Worm (Caenorhabditis elegans): Measurements from ENCODE around the gene mpst-4.

Gene mpst-4

ce11 chrII:4871834-4872233, 8.6 kb upstream of the mpst-4 start:
- TF ChIP-seq zip-8 (tag; optimal IDR thresholded peaks at IDR 0.05) (no peak), ztf-11 (tag; optimal IDR thresholded peaks at IDR 0.05) (no peak), mep-1 (tag; optimal IDR thresholded peaks at IDR 0.05) (no peak), unc-62 (GFP tag; optimal IDR thresholded peaks at IDR 0.05) (no peak), nhr-237 (tag; optimal IDR thresholded peaks at IDR 0.05) (no peak), tbx-8 (GFP tag; optimal IDR thresholded peaks at IDR 0.05) (no peak), unc-39 (tag; optimal IDR thresholded peaks at IDR 0.05) (no peak), ces-1 (GFP tag; optimal IDR thresholded peaks at IDR 0.05) (no peak), mab-5 (tag; optimal IDR thresholded peaks at IDR 0.05) (no peak), nhr-2 (tag; optimal IDR thresholded peaks at IDR 0.05) (no peak), nhr-28 (tag; optimal IDR thresholded peaks at IDR 0.05) (no peak), lin-13 (tag; optimal IDR thresholded peaks at IDR 0.05) (no peak), lin-32 (GFP tag; optimal IDR thresholded peaks at IDR 0.05) (no peak), drap-1 (GFP tag; optimal IDR thresholded peaks at IDR 0.05) (no peak), elt-3 (tag; optimal IDR thresholded peaks at IDR 0.05) (no peak), ceh-39 (tag; optimal IDR thresholded peaks at IDR 0.05) (no peak), cnd-1 (tag; optimal IDR thresholded peaks at IDR 0.05) (no peak)

ce11 chrII:4870691-4871090, 7.4 kb upstream of the mpst-4 start, which contains the start of gene col-20:
col-20 (minus strand) TSS chrII:4870791.
- TF ChIP-seq sptf-1 (tag; optimal IDR thresholded peaks at IDR 0.05) (no peak), ces-1 (GFP tag; optimal IDR thresholded peaks at IDR 0.05) (no peak), cnd-1 (tag; optimal IDR thresholded peaks at IDR 0.05) (no peak), blmp-1 (tag; optimal IDR thresholded peaks at IDR 0.05) (no peak), unc-120 (tag; optimal IDR thresholded peaks at IDR 0.05; ENCODE audit: poor library complexity, severe bottlenecking) (no peak), zip-8 (tag; optimal IDR thresholded peaks at IDR 0.05) (no peak), bed-3 (GFP tag; optimal IDR thresholded peaks at IDR 0.05) (no peak), nhr-76 (tag; optimal IDR thresholded peaks at IDR 0.05) (no peak), flh-1 (GFP tag; optimal IDR thresholded peaks at IDR 0.05) (no peak), mls-2 (tag; optimal IDR thresholded peaks at IDR 0.05) (no peak), elt-1 (tag; optimal IDR thresholded peaks at IDR 0.05; ENCODE audit: borderline replicate concordance, insufficient read depth) (no peak), elt-3 (tag; optimal IDR thresholded peaks at IDR 0.05) (no peak), ztf-11 (tag; optimal IDR thresholded peaks at IDR 0.05) (no peak), tbx-8 (GFP tag; optimal IDR thresholded peaks at IDR 0.05) (no peak), nhr-28 (tag; optimal IDR thresholded peaks at IDR 0.05) (no peak), ham-2 (GFP tag; optimal IDR thresholded peaks at IDR 0.05) (no peak), nhr-2 (tag; optimal IDR thresholded peaks at IDR 0.05) (no peak), hlh-1 (tag; optimal IDR thresholded peaks at IDR 0.05) (no peak), lin-32 (GFP tag; optimal IDR thresholded peaks at IDR 0.05) (no peak)

ce11 chrII:4869793-4870343, 6.6 kb upstream of the mpst-4 start:
- TF ChIP-seq mep-1 (tag; optimal IDR thresholded peaks at IDR 0.05) (no peak), drap-1 (GFP tag; optimal IDR thresholded peaks at IDR 0.05) (no peak), nhr-12 (tag; optimal IDR thresholded peaks at IDR 0.05) (no peak), nhr-28 (tag; optimal IDR thresholded peaks at IDR 0.05) (no peak), flh-1 (GFP tag; optimal IDR thresholded peaks at IDR 0.05) (no peak), M03D4.4 (tag; optimal IDR thresholded peaks at IDR 0.05) (no peak), bed-3 (GFP tag; optimal IDR thresholded peaks at IDR 0.05) (no peak), sem-2 (GFP tag; optimal IDR thresholded peaks at IDR 0.05) (no peak), mab-5 (tag; optimal IDR thresholded peaks at IDR 0.05) (no peak), ceh-39 (tag; optimal IDR thresholded peaks at IDR 0.05) (no peak), snpc-4 (tag; optimal IDR thresholded peaks at IDR 0.05) (no peak), ceh-83 (GFP tag; optimal IDR thresholded peaks at IDR 0.05) (no peak), cnd-1 (tag; optimal IDR thresholded peaks at IDR 0.05) (no peak), ham-2 (GFP tag; optimal IDR thresholded peaks at IDR 0.05) (no peak), unc-62 (GFP tag; optimal IDR thresholded peaks at IDR 0.05) (no peak)

DNA sequence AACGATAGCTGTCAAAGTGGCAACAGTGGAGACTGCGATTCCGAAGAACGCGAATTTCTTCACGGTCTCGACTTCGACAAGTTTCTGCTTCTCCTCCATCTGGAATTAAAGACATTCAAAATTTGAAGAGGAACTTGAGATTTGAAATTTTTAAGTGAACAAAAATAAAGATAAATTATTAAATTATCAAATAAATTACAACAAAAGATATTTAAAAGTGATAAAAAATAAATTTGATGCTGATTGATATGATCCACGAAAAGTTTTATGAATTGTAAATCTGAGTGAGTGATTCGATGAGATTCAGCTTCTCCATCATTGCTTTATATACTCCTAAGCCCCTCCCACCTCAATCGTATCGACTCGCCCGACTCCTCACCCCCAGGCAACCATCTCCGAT, 4.2 kb upstream of the mpst-4 start, which contains the start of gene col-17:
Gene col-17, minus strand, starts transcription at position 101 of the 400 bp plus-strand sequence.
- TF ChIP-seq nhr-237 (tag; optimal IDR thresholded peaks at IDR 0.05) (no peak), nhr-12 (tag; optimal IDR thresholded peaks at IDR 0.05) (no peak), cnd-1 (tag; optimal IDR thresholded peaks at IDR 0.05) (no peak), drap-1 (GFP tag; optimal IDR thresholded peaks at IDR 0.05) (no peak), mab-5 (tag; optimal IDR thresholded peaks at IDR 0.05) (no peak), nhr-76 (tag; optimal IDR thresholded peaks at IDR 0.05) (no peak)

Measured in whole organism, mixed stage, embryonic.